Fruit fly (Drosophila melanogaster) whole organism, embryonic: Measurements from ENCODE around the gene Rad17.

Experiments used
- Awh ChIP-seq: fragments of 200-800 bp; sonication (Bioruptor generic); IDR thresholded peaks from 2 replicates; pipeline ENCODE4, ENCODE4 v1.3.6; 2022; ENCODE audit warnings: missing biosample characterization, missing genetic modification characterization
- CG1024 ChIP-seq: fragments of 200-800 bp; sonication (Bioruptor generic); IDR thresholded peaks from 2 replicates; pipeline ENCODE4 v1.3.6; 2022; ENCODE audit warnings: missing biosample characterization, missing genetic modification characterization
- CG12155 ChIP-seq: fragments of 200-800 bp; sonication (Bioruptor generic); optimal IDR thresholded peaks from 3 replicates; lab custom pipeline; 2016; ENCODE audit warnings: missing biosample characterization, missing genetic modification characterization
- CG12391 ChIP-seq: fragments of 200-800 bp; sonication (Bioruptor generic); optimal IDR thresholded peaks from 3 replicates; lab custom pipeline; 2018; ENCODE audit warnings: missing biosample characterization, mild to moderate bottlenecking, missing genetic modification characterization, moderate library complexity
- CG12942 ChIP-seq: fragments of 200-800 bp; sonication (Bioruptor generic); optimal IDR thresholded peaks from 3 replicates; lab custom pipeline; 2016; ENCODE audit warnings: missing biosample characterization, missing genetic modification characterization
- CG13123 ChIP-seq: fragments of 200-800 bp; sonication (Bioruptor generic); optimal IDR thresholded peaks from 2 replicates; lab custom pipeline; 2016; ENCODE audit warnings: missing biosample characterization, missing genetic modification characterization
- CG13775 ChIP-seq: fragments of 200-800 bp; sonication (Bioruptor generic); optimal IDR thresholded peaks from 3 replicates; lab custom pipeline; 2017; ENCODE audit warnings: missing biosample characterization, mild to moderate bottlenecking, missing genetic modification characterization
- CG14710 ChIP-seq: fragments of 200-800 bp; sonication (Bioruptor generic); optimal IDR thresholded peaks from 3 replicates; lab custom pipeline; 2019; ENCODE audit warnings: missing biosample characterization, mild to moderate bottlenecking, missing genetic modification characterization, moderate library complexity
- CG14965 ChIP-seq: fragments of 200-800 bp; sonication (Bioruptor generic); optimal IDR thresholded peaks from 2 replicates; lab custom pipeline; 2016; ENCODE audit warnings: missing biosample characterization, missing genetic modification characterization, borderline replicate concordance
- CG17328 ChIP-seq: fragments of 200-800 bp; sonication (Bioruptor generic); IDR thresholded peaks from 2 replicates; pipeline ENCODE4 v1.3.6; 2022; ENCODE audit warnings: missing biosample characterization, missing genetic modification characterization
- CG17802 ChIP-seq: fragments of 200-800 bp; sonication (Bioruptor generic); optimal IDR thresholded peaks from 2 replicates; lab custom pipeline; 2018; ENCODE audit warnings: missing biosample characterization, mild to moderate bottlenecking, missing genetic modification characterization, moderate library complexity
- CG18262 ChIP-seq: fragments of 200-800 bp; optimal IDR thresholded peaks from 3 replicates; lab custom pipeline; 2019; ENCODE audit warnings: missing biosample characterization, mild to moderate bottlenecking, missing genetic modification characterization, moderate library complexity
- CG1832 ChIP-seq: fragments of 200-800 bp; sonication (Bioruptor generic); optimal IDR thresholded peaks from 2 replicates; lab custom pipeline; 2017; ENCODE audit warnings: missing biosample characterization, mild to moderate bottlenecking, missing genetic modification characterization, inconsistent platforms
- CG18476 ChIP-seq: fragments of 200-800 bp; sonication (Bioruptor generic); optimal IDR thresholded peaks from 2 replicates; lab custom pipeline; 2016; ENCODE audit warnings: missing biosample characterization, mild to moderate bottlenecking, missing genetic modification characterization
- CG2875 ChIP-seq: fragments of 200-800 bp; sonication (Bioruptor generic); optimal IDR thresholded peaks from 2 replicates; lab custom pipeline; 2017; ENCODE audit warnings: missing biosample characterization, mild to moderate bottlenecking, missing genetic modification characterization, missing genetic modification reagents
- CG2889 ChIP-seq: fragments of 200-800 bp; sonication (Bioruptor generic); IDR thresholded peaks from 3 replicates; pipeline ENCODE4 v1.3.6; 2022; ENCODE audit warnings: missing biosample characterization, missing genetic modification characterization
- CG30403 ChIP-seq: fragments of 200-800 bp; sonication (Bioruptor generic); optimal IDR thresholded peaks from 3 replicates; lab custom pipeline; 2016; ENCODE audit warnings: missing biosample characterization, missing genetic modification characterization
- CG3838 ChIP-seq: fragments of 200-800 bp; sonication (Bioruptor generic); optimal IDR thresholded peaks from 3 replicates; lab custom pipeline; 2016; ENCODE audit warnings: missing biosample characterization, missing genetic modification characterization
- CG6854 ChIP-seq: fragments of 200-800 bp; sonication (Bioruptor generic); optimal IDR thresholded peaks from 3 replicates; lab custom pipeline; 2017; ENCODE audit warnings: missing biosample characterization, mild to moderate bottlenecking, missing genetic modification characterization
- CG7745 ChIP-seq: fragments of 200-800 bp; sonication (Bioruptor generic); optimal IDR thresholded peaks from 2 replicates; lab custom pipeline; 2018; ENCODE audit warnings: missing biosample characterization, mild to moderate bottlenecking, missing genetic modification characterization, moderate library complexity
- CG7786 ChIP-seq: fragments of 200-800 bp; sonication (Bioruptor generic); optimal IDR thresholded peaks from 2 replicates; lab custom pipeline; 2016; ENCODE audit warnings: missing biosample characterization, missing genetic modification characterization
- CG9817 ChIP-seq: fragments of 200-800 bp; sonication (Bioruptor generic); optimal IDR thresholded peaks from 2 replicates; lab custom pipeline; 2018; ENCODE audit warnings: missing biosample characterization, mild to moderate bottlenecking, missing genetic modification characterization, moderate library complexity
- CTCF ChIP-seq: fragments of 200-800 bp; sonication (Bioruptor generic); optimal IDR thresholded peaks from 2 replicates; lab custom pipeline; 2017; ENCODE audit warnings: missing biosample characterization, mild to moderate bottlenecking, missing genetic modification characterization, moderate library complexity
- Dip2 ChIP-seq: fragments of 200-800 bp; sonication (Bioruptor generic); IDR thresholded peaks from 2 replicates; pipeline ENCODE4 v1.3.6; 2022; ENCODE audit warnings: missing biosample characterization, missing genetic modification characterization
- Doc2 ChIP-seq: fragments of 200-800 bp; sonication (Bioruptor generic); IDR thresholded peaks from 2 replicates; pipeline ENCODE4 v1.3.6; 2022; ENCODE audit warnings: missing biosample characterization, missing genetic modification characterization
- Dp ChIP-seq: fragments of 200-800 bp; sonication (Bioruptor generic); optimal IDR thresholded peaks from 2 replicates; lab custom pipeline; 2018; ENCODE audit warnings: missing biosample characterization, mild to moderate bottlenecking, missing genetic modification characterization, moderate library complexity
- ERR ChIP-seq: fragments of 200-800 bp; sonication (Bioruptor generic); optimal IDR thresholded peaks from 2 replicates; lab custom pipeline; 2016; ENCODE audit warnings: missing biosample characterization, missing genetic modification characterization
- Fer2 ChIP-seq: fragments of 200-800 bp; sonication (Bioruptor generic); optimal IDR thresholded peaks from 2 replicates; lab custom pipeline; 2018; ENCODE audit warnings: missing biosample characterization, mild to moderate bottlenecking, missing genetic modification characterization, moderate library complexity
- Kr ChIP-seq: fragments of 200-800 bp; sonication (Bioruptor generic); optimal IDR thresholded peaks from 2 replicates; lab custom pipeline; 2017; ENCODE audit warnings: missing biosample characterization, mild to moderate bottlenecking, missing genetic modification characterization
- Mes4 ChIP-seq: fragments of 200-800 bp; sonication (Bioruptor generic); optimal IDR thresholded peaks from 2 replicates; lab custom pipeline; 2016; ENCODE audit warnings: missing biosample characterization, missing genetic modification characterization
- Pdp1 ChIP-seq, 2 experiments: fragments of 200-800 bp; sonication (Bioruptor generic); optimal IDR thresholded peaks; 3 replicates each; lab custom pipeline; 2016; ENCODE audit warnings: missing biosample characterization in 2 of 2, missing genetic modification characterization in 2 of 2, mild to moderate bottlenecking in 1 of 2, moderate library complexity in 1 of 2
- Six4 ChIP-seq: fragments of 200-800 bp; sonication (Bioruptor generic); optimal IDR thresholded peaks from 2 replicates; lab custom pipeline; 2016; ENCODE audit warnings: missing biosample characterization, missing genetic modification characterization
- aop ChIP-seq: fragments of 200-800 bp; sonication (Bioruptor generic); IDR thresholded peaks from 2 replicates; pipeline ENCODE4 v1.3.6; 2022; ENCODE audit warnings: missing biosample characterization, missing genetic modification characterization
- bbx ChIP-seq: fragments of 200-800 bp; sonication (Bioruptor generic); IDR thresholded peaks from 2 replicates; pipeline ENCODE4 v1.3.6; 2022; ENCODE audit warnings: missing biosample characterization, missing genetic modification characterization; ENCODE audit not compliant: partially characterized antibody
- bigmax ChIP-seq: fragments of 200-800 bp; sonication (Bioruptor generic); optimal IDR thresholded peaks from 2 replicates; lab custom pipeline; 2018; ENCODE audit warnings: missing biosample characterization, mild to moderate bottlenecking, missing genetic modification characterization
- ci ChIP-seq: fragments of 200-800 bp; sonication (Bioruptor generic); IDR thresholded peaks from 3 replicates; pipeline ENCODE4 v1.3.6; 2022; ENCODE audit warnings: missing biosample characterization, missing genetic modification characterization
- da ChIP-seq: fragments of 200-800 bp; sonication (Bioruptor generic); optimal IDR thresholded peaks from 2 replicates; lab custom pipeline; 2016; ENCODE audit warnings: missing biosample characterization, missing genetic modification characterization
- dan ChIP-seq: fragments of 200-800 bp; sonication (Bioruptor generic); IDR thresholded peaks from 2 replicates; pipeline ENCODE4 v1.3.6; 2022; ENCODE audit warnings: missing biosample characterization, missing genetic modification characterization
- gem ChIP-seq: fragments of 200-800 bp; sonication (Bioruptor generic); optimal IDR thresholded peaks from 2 replicates; lab custom pipeline; 2019; ENCODE audit warnings: missing biosample characterization, mild to moderate bottlenecking, missing genetic modification characterization, moderate library complexity
- jumu ChIP-seq: fragments of 200-800 bp; sonication (Bioruptor generic); optimal IDR thresholded peaks from 3 replicates; lab custom pipeline; 2016; ENCODE audit warnings: missing biosample characterization, missing genetic modification characterization
- lilli ChIP-seq: fragments of 200-800 bp; sonication (Bioruptor generic); optimal IDR thresholded peaks from 3 replicates; lab custom pipeline; 2016; ENCODE audit warnings: missing biosample characterization, missing genetic modification characterization
- nerfin-2 ChIP-seq: fragments of 200-800 bp; sonication (Bioruptor generic); IDR thresholded peaks from 2 replicates; pipeline ENCODE4 v1.3.6; 2022; ENCODE audit warnings: missing biosample characterization, missing genetic modification characterization; ENCODE audit not compliant: partially characterized antibody
- pb ChIP-seq: fragments of 200-800 bp; sonication (Bioruptor generic); optimal IDR thresholded peaks from 3 replicates; lab custom pipeline; 2016; ENCODE audit warnings: missing biosample characterization, missing genetic modification characterization
- prd ChIP-seq, 3 experiments: fragments of >200 bp in 2 of 3; fragments of 200-800 bp in 1 of 3; sonication (Bioruptor generic) in 1 of 3; optimal IDR thresholded peaks in 2 of 3; IDR thresholded peaks in 1 of 3; 2 replicates in 2 of 3; 3 replicates in 1 of 3; pipeline versions ENCODE4 v1.3.6 to Lab custom; 2017 to 2022; ENCODE audit warnings: missing biosample characterization in 1 of 3, missing genetic modification characterization in 1 of 3
- seq ChIP-seq: fragments of 200-800 bp; sonication (Bioruptor generic); IDR thresholded peaks from 2 replicates; pipeline ENCODE4 v1.3.6; 2022; ENCODE audit warnings: missing biosample characterization, missing genetic modification characterization
- ssp ChIP-seq: fragments of 200-800 bp; sonication (Bioruptor generic); IDR thresholded peaks from 2 replicates; pipeline ENCODE4 v1.3.6; 2022; ENCODE audit warnings: missing biosample characterization, missing genetic modification characterization
- stc ChIP-seq: fragments of 200-800 bp; sonication (Bioruptor generic); IDR thresholded peaks from 2 replicates; pipeline ENCODE4 v1.3.6; 2022; ENCODE audit warnings: missing biosample characterization, missing genetic modification characterization
- sug ChIP-seq: fragments of 200-800 bp; optimal IDR thresholded peaks from 2 replicates; lab custom pipeline; 2019; ENCODE audit warnings: missing biosample characterization, mild to moderate bottlenecking, missing genetic modification characterization, moderate library complexity
- vnd ChIP-seq: fragments of 200-800 bp; sonication (Bioruptor generic); IDR thresholded peaks from 3 replicates; pipeline ENCODE4 v1.3.6; 2022; ENCODE audit warnings: missing biosample characterization, missing genetic modification characterization; ENCODE audit not compliant: partially characterized antibody

The Rad17 gene

DNA sequence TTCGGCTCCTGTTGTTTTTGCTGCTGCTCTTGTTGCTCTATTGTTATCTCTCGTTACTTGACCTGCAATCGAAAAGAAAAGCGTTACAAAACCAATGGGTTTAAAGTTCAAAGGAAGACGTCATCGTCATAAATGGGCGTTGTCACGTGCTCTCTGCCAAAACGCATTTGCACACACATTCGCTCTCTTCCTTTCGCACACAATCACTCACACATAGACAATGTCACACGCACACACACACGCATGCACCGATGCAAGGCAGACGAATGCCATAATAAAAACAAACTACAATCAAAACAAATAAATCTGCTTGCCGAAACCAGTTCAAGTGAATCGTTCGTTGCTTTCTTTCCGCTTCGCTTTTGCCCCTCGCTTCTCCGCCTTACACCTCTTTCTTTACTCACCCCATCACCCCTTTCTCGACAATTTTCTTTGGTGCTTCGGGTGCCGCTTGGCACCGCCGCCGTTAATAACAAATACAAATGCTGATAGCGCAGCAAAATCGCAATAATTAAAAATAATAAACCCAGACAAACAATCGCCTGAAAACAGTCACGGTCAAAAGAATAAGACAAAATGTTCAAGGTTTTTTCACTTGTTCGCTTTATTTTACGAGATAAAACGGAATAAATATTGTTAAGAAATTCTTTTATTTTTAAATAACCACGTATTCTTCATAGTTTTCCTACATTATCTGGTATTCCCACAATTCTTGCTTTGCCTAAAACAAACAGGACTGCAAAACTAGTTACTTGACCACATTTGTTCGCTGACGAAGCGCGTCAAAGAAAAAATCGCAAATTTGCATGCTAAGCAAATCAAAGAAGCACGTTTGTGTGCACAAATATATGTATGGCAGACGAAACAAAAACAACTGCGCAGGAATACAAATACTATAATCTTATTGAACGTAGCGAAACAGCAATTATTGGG, 13.4 kb downstream of the Rad17 start (continued):
- no peak for TF ChIP-seq bbx (GFP tag; lab: Robert Waterston, UW)
- TF ChIP-seq CG14965 (GFP tag; lab: Kevin White, UChicago), result no peak
- TF ChIP-seq CG12942 (GFP tag; lab: Kevin White, UChicago), result no peak
- no peak for TF ChIP-seq nerfin-2
- no peak for TF ChIP-seq Doc2 (GFP tag; lab: Robert Waterston, UW)
- no peak for TF ChIP-seq CG2889 (GFP tag; lab: Robert Waterston, UW)
- TF ChIP-seq Six4, result no peak
- TF ChIP-seq pb, result no peak
- no peak for TF ChIP-seq CG9817 (tag; lab: Kevin White, UChicago)
- peak; percentile 12 for TF ChIP-seq CG18476 (GFP tag; lab: Kevin White, UChicago)
- TF ChIP-seq gem (tag; lab: Kevin White, UChicago), result peak; percentile 21
- peak; percentile 26 for TF ChIP-seq CG12155 (GFP tag; lab: Kevin White, UChicago)
- peak; percentile 11 for TF ChIP-seq CG13775 (GFP tag; lab: Kevin White, UChicago)
- TF ChIP-seq CG12391 (tag; lab: Kevin White, UChicago), result no peak
- TF ChIP-seq sug (tag; lab: Kevin White, UChicago), result no peak
- TF ChIP-seq prd (optimal IDR thresholded peaks at IDR 0.05; lab: Kevin White, UChicago), result no peak
- no peak for TF ChIP-seq prd (GFP tag; IDR thresholded peaks at IDR 0.05; lab: Robert Waterston, UW)
- TF ChIP-seq CG2875 (GFP tag; lab: Kevin White, UChicago), result peak; percentile 11
- TF ChIP-seq CG7745 (tag; lab: Kevin White, UChicago), result no peak
- peak; percentile 31 for TF ChIP-seq CG7786 (GFP tag; lab: Kevin White, UChicago)
- TF ChIP-seq CG17328 (GFP tag; lab: Robert Waterston, UW), result 0 out of 2 replicates have a peak, but pooled peaks have one; percentile 7
- no peak for TF ChIP-seq Pdp1 (GFP tag; optimal IDR thresholded peaks at IDR 0.05; lab: Kevin White, UChicago)
- TF ChIP-seq bigmax (GFP tag; lab: Kevin White, UChicago), result no peak
- TF ChIP-seq da, result no peak
- no peak for TF ChIP-seq Fer2 (tag; lab: Kevin White, UChicago)
- TF ChIP-seq jumu (GFP tag; lab: Kevin White, UChicago), result no peak
- no peak for TF ChIP-seq dan (GFP tag; lab: Robert Waterston, UW)
- TF ChIP-seq lilli (GFP tag; lab: Kevin White, UChicago), result peak; percentile 49
- TF ChIP-seq seq (GFP tag; lab: Robert Waterston, UW), result no peak
- TF ChIP-seq Mes4 (GFP tag; lab: Kevin White, UChicago), result no peak
- no peak for TF ChIP-seq CG14710
- peak; percentile 37 for TF ChIP-seq Kr (GFP tag; lab: Kevin White, UChicago)
- TF ChIP-seq CG1024 (GFP tag; lab: Robert Waterston, UW), result no peak
- no peak for TF ChIP-seq CTCF (GFP tag; lab: Kevin White, UChicago)
- TF ChIP-seq ci, result 0 out of 3 replicates have a peak, but pooled peaks have one; percentile 39
- TF ChIP-seq ERR (GFP tag; lab: Kevin White, UChicago), result no peak
- no peak for TF ChIP-seq CG17802
- TF ChIP-seq CG30403, result peak; percentile 14
- no peak for TF ChIP-seq Dp (GFP tag; lab: Kevin White, UChicago)
- TF ChIP-seq Dip2 (GFP tag; lab: Robert Waterston, UW), result no peak
- no peak for TF ChIP-seq CG3838 (GFP tag; lab: Kevin White, UChicago)
- TF ChIP-seq CG6854 (GFP tag; lab: Kevin White, UChicago), result no peak
- no peak for TF ChIP-seq CG13123 (GFP tag; lab: Kevin White, UChicago)
- no peak for TF ChIP-seq aop (GFP tag; lab: Robert Waterston, UW)
- no peak for TF ChIP-seq Awh (GFP tag; lab: Robert Waterston, UW)
- TF ChIP-seq CG1832, result no peak
- TF ChIP-seq stc (GFP tag; lab: Robert Waterston, UW), result no peak
- peak; percentile 43 for TF ChIP-seq CG18262 (tag; lab: Kevin White, UChicago)
- TF ChIP-seq vnd (GFP tag; lab: Robert Waterston, UW), result no peak
- no peak for TF ChIP-seq ssp
